Fruit fly (Drosophila melanogaster) whole organism, embryonic: ENCODE data around the gene gukh.

Experiments
- Abd-B ChIP-seq: fragments of 200-800 bp; sonication (Bioruptor generic); optimal IDR thresholded peaks from 2 replicates; lab custom pipeline; 2018; ENCODE audit warnings: missing biosample characterization, mild to moderate bottlenecking, missing genetic modification characterization, moderate library complexity
- Adf1 ChIP-seq: fragments of 200-800 bp; sonication (Bioruptor generic); IDR thresholded peaks from 2 replicates; pipeline ENCODE4 v1.3.6; 2022; ENCODE audit warnings: missing biosample characterization, missing genetic modification characterization
- CG10267 ChIP-seq: fragments of 200-800 bp; sonication (Bioruptor generic); optimal IDR thresholded peaks from 2 replicates; lab custom pipeline; 2018; ENCODE audit warnings: missing biosample characterization, mild to moderate bottlenecking, missing genetic modification characterization, moderate library complexity
- CG10366 ChIP-seq: fragments of 200-800 bp; sonication (Bioruptor generic); IDR thresholded peaks from 2 replicates; pipeline ENCODE4 v1.3.6; 2022; ENCODE audit warnings: missing biosample characterization, missing genetic modification characterization
- CG11456 ChIP-seq: fragments of 200-800 bp; sonication (Bioruptor generic); IDR thresholded peaks from 3 replicates; pipeline ENCODE4 v1.3.6; 2022; ENCODE audit warnings: missing biosample characterization, missing genetic modification characterization
- CG11504 ChIP-seq: fragments of 200-800 bp; sonication (Bioruptor generic); optimal IDR thresholded peaks from 3 replicates; lab custom pipeline; 2019; ENCODE audit warnings: missing biosample characterization, mild to moderate bottlenecking, missing genetic modification characterization, moderate library complexity
- CG12391 ChIP-seq: fragments of 200-800 bp; sonication (Bioruptor generic); optimal IDR thresholded peaks from 3 replicates; lab custom pipeline; 2018; ENCODE audit warnings: missing biosample characterization, mild to moderate bottlenecking, missing genetic modification characterization, moderate library complexity
- CG17328 ChIP-seq: fragments of 200-800 bp; sonication (Bioruptor generic); IDR thresholded peaks from 2 replicates; pipeline ENCODE4 v1.3.6; 2022; ENCODE audit warnings: missing biosample characterization, missing genetic modification characterization
- CG17385 ChIP-seq: fragments of 200-800 bp; sonication (Bioruptor generic); optimal IDR thresholded peaks from 3 replicates; lab custom pipeline; 2018; ENCODE audit warnings: missing biosample characterization, mild to moderate bottlenecking, missing genetic modification characterization
- CG2129 ChIP-seq: fragments of 200-800 bp; sonication (Bioruptor generic); IDR thresholded peaks from 2 replicates; pipeline ENCODE4 v1.3.6; 2022; ENCODE audit warnings: missing biosample characterization, missing genetic modification characterization; ENCODE audit not compliant: partially characterized antibody
- CG31224 ChIP-seq: fragments of 200-800 bp; sonication (Bioruptor generic); IDR thresholded peaks from 2 replicates; pipeline ENCODE4 v1.3.6; 2022; ENCODE audit warnings: missing biosample characterization, missing genetic modification characterization
- CG3995 ChIP-seq: fragments of 200-800 bp; sonication (Bioruptor generic); optimal IDR thresholded peaks from 3 replicates; lab custom pipeline; 2016; ENCODE audit warnings: missing biosample characterization, missing genetic modification characterization
- CG4360 ChIP-seq: fragments of 200-800 bp; sonication (Bioruptor generic); IDR thresholded peaks from 2 replicates; pipeline ENCODE4 v1.3.6; 2022; ENCODE audit warnings: missing biosample characterization, missing genetic modification characterization
- CG5180 ChIP-seq: fragments of 200-800 bp; sonication (Bioruptor generic); optimal IDR thresholded peaks from 3 replicates; lab custom pipeline; 2017; ENCODE audit warnings: missing biosample characterization, missing genetic modification characterization, mild to moderate bottlenecking, moderate library complexity, missing genetic modification reagents
- CG5245 ChIP-seq: fragments of 200-800 bp; sonication (Bioruptor generic); optimal IDR thresholded peaks from 3 replicates; lab custom pipeline; 2016; ENCODE audit warnings: missing biosample characterization, missing genetic modification characterization
- CG6765 ChIP-seq: fragments of 200-800 bp; sonication (Bioruptor generic); optimal IDR thresholded peaks from 3 replicates; lab custom pipeline; 2017; ENCODE audit warnings: missing biosample characterization, mild to moderate bottlenecking, missing genetic modification characterization
- CG7271 ChIP-seq: fragments of 200-800 bp; sonication (Bioruptor generic); optimal IDR thresholded peaks from 2 replicates; lab custom pipeline; 2018; ENCODE audit warnings: missing biosample characterization, mild to moderate bottlenecking, missing genetic modification characterization, moderate library complexity
- CG9437 ChIP-seq: fragments of 200-800 bp; sonication (Bioruptor generic); optimal IDR thresholded peaks from 2 replicates; lab custom pipeline; 2018; ENCODE audit warnings: missing biosample characterization, mild to moderate bottlenecking, missing genetic modification characterization
- CTCF ChIP-seq: fragments of 200-800 bp; sonication (Bioruptor generic); optimal IDR thresholded peaks from 2 replicates; lab custom pipeline; 2017; ENCODE audit warnings: missing biosample characterization, mild to moderate bottlenecking, missing genetic modification characterization, moderate library complexity
- D ChIP-seq, 2 experiments: fragments of 200-800 bp in 1 of 2; fragments of >200 bp in 1 of 2; sonication (Bioruptor generic) in 1 of 2; optimal IDR thresholded peaks; 2 replicates in 1 of 2; 3 replicates in 1 of 2; lab custom pipeline; 2017; ENCODE audit warnings: mild to moderate bottlenecking in 1 of 2, missing biosample characterization in 1 of 2, missing genetic modification characterization in 1 of 2, missing genetic modification reagents in 1 of 2
- D19B ChIP-seq: fragments of 200-800 bp; sonication (Bioruptor generic); optimal IDR thresholded peaks from 2 replicates; lab custom pipeline; 2017; ENCODE audit warnings: missing biosample characterization, mild to moderate bottlenecking, missing genetic modification characterization
- Deaf1 ChIP-seq: fragments of 200-800 bp; optimal IDR thresholded peaks from 3 replicates; lab custom pipeline; 2019; ENCODE audit warnings: missing biosample characterization, mild to moderate bottlenecking, missing genetic modification characterization, moderate library complexity
- Dll ChIP-seq: fragments of 200-800 bp; sonication (Bioruptor generic); IDR thresholded peaks from 4 replicates; pipeline ENCODE4 v1.3.6; 2022; ENCODE audit warnings: missing biosample characterization, missing genetic modification characterization; ENCODE audit not compliant: partially characterized antibody
- E2f2 ChIP-seq: fragments of 200-800 bp; sonication (Bioruptor generic); IDR thresholded peaks from 2 replicates; pipeline ENCODE4 v1.3.6; 2022; ENCODE audit warnings: missing biosample characterization, missing genetic modification characterization
- Ets97D ChIP-seq: fragments of 200-800 bp; sonication (Bioruptor generic); optimal IDR thresholded peaks from 3 replicates; lab custom pipeline; 2016; ENCODE audit warnings: missing biosample characterization, missing genetic modification characterization
- Hand ChIP-seq: fragments of 200-800 bp; sonication (Bioruptor generic); optimal IDR thresholded peaks from 2 replicates; lab custom pipeline; 2017; ENCODE audit warnings: mild to moderate bottlenecking, missing biosample characterization, missing genetic modification reagents, missing genetic modification characterization
- Med ChIP-seq: fragments of 200-800 bp; sonication (Bioruptor generic); peaks from one replicate; lab custom pipeline; 2016; ENCODE audit warnings: missing biosample characterization, missing genetic modification characterization, mild to moderate bottlenecking, inconsistent platforms, moderate library complexity
- Rfx ChIP-seq: fragments of 200-800 bp; sonication (Bioruptor generic); IDR thresholded peaks from 2 replicates; pipeline ENCODE4 v1.3.6; 2022; ENCODE audit warnings: missing biosample characterization, missing genetic modification characterization
- Tbp ChIP-seq: fragments of >200 bp; optimal IDR thresholded peaks from 2 replicates; lab custom pipeline; 2018; ENCODE audit warnings: missing biosample characterization, missing genetic modification characterization
- Trl ChIP-seq, 3 experiments: fragments of >200 bp in 2 of 3; fragments of 200-800 bp in 1 of 3; sonication (Bioruptor generic) in 1 of 3; optimal IDR thresholded peaks; 2 replicates in 1 of 3; 3 replicates in 2 of 3; lab custom pipeline; 2016 to 2017; ENCODE audit warnings: missing biosample characterization in 1 of 3, missing genetic modification characterization in 1 of 3
- ase ChIP-seq: fragments of 200-800 bp; sonication (Bioruptor generic); IDR thresholded peaks from 3 replicates; pipeline ENCODE4 v1.3.6; 2022; ENCODE audit warnings: missing biosample characterization, missing genetic modification characterization
- chinmo ChIP-seq: fragments of 200-800 bp; sonication (Bioruptor generic); IDR thresholded peaks from 4 replicates; pipeline ENCODE4 v1.3.6; 2022; ENCODE audit warnings: missing biosample characterization, missing genetic modification characterization; ENCODE audit not compliant: partially characterized antibody
- ci ChIP-seq: fragments of 200-800 bp; sonication (Bioruptor generic); IDR thresholded peaks from 3 replicates; pipeline ENCODE4 v1.3.6; 2022; ENCODE audit warnings: missing biosample characterization, missing genetic modification characterization
- croc ChIP-seq: fragments of 200-800 bp; sonication (Bioruptor generic); conservative IDR thresholded peaks from 3 replicates; pipeline ENCODE4 v1.3.6; 2022; ENCODE audit warnings: missing biosample characterization, missing genetic modification characterization
- crol ChIP-seq: fragments of 200-800 bp; sonication (Bioruptor generic); IDR thresholded peaks from 2 replicates; pipeline ENCODE4 v1.3.6; 2022; ENCODE audit warnings: missing biosample characterization, missing genetic modification characterization
- eyg ChIP-seq: fragments of 200-800 bp; sonication (Bioruptor generic); optimal IDR thresholded peaks from 3 replicates; lab custom pipeline; 2016; ENCODE audit warnings: missing biosample characterization, missing genetic modification characterization
- fd64A ChIP-seq: fragments of 200-800 bp; sonication (Bioruptor generic); optimal IDR thresholded peaks from 3 replicates; lab custom pipeline; 2018; ENCODE audit warnings: missing biosample characterization, mild to moderate bottlenecking, missing genetic modification characterization
- fd96Cb ChIP-seq: fragments of 200-800 bp; sonication (Bioruptor generic); optimal IDR thresholded peaks from 2 replicates; lab custom pipeline; 2018; ENCODE audit warnings: missing biosample characterization, mild to moderate bottlenecking, missing genetic modification characterization, moderate library complexity
- grn ChIP-seq: fragments of 200-800 bp; sonication (Bioruptor generic); optimal IDR thresholded peaks from 3 replicates; lab custom pipeline; 2017; ENCODE audit warnings: missing biosample characterization, missing genetic modification characterization
- kay ChIP-seq: fragments of 200-800 bp; sonication (Bioruptor generic); optimal IDR thresholded peaks from 2 replicates; lab custom pipeline; 2016; ENCODE audit warnings: missing biosample characterization, missing genetic modification characterization
- odd ChIP-seq: fragments of 200-800 bp; sonication (Bioruptor generic); optimal IDR thresholded peaks from 2 replicates; lab custom pipeline; 2017; ENCODE audit warnings: missing biosample characterization, mild to moderate bottlenecking, missing genetic modification characterization
- pb ChIP-seq: fragments of 200-800 bp; sonication (Bioruptor generic); optimal IDR thresholded peaks from 3 replicates; lab custom pipeline; 2016; ENCODE audit warnings: missing biosample characterization, missing genetic modification characterization
- pros ChIP-seq: fragments of 200-800 bp; sonication (Bioruptor generic); optimal IDR thresholded peaks from 3 replicates; lab custom pipeline; 2019; ENCODE audit warnings: missing biosample characterization, mild to moderate bottlenecking, missing genetic modification characterization, moderate library complexity
- pzg ChIP-seq: fragments of 200-800 bp; sonication (Bioruptor generic); optimal IDR thresholded peaks from 3 replicates; lab custom pipeline; 2018; ENCODE audit warnings: missing biosample characterization, mild to moderate bottlenecking, missing genetic modification characterization, moderate library complexity
- row ChIP-seq: fragments of 200-800 bp; sonication (Bioruptor generic); IDR thresholded peaks from 3 replicates; pipeline ENCODE4 v1.3.6; 2022; ENCODE audit warnings: missing biosample characterization, missing genetic modification characterization
- scrt ChIP-seq: fragments of 200-800 bp; sonication (Bioruptor generic); optimal IDR thresholded peaks from 2 replicates; lab custom pipeline; 2018; ENCODE audit warnings: missing biosample characterization, mild to moderate bottlenecking, missing genetic modification characterization, moderate library complexity
- slbo ChIP-seq: fragments of 200-800 bp; sonication (Bioruptor generic); IDR thresholded peaks from 2 replicates; pipeline ENCODE4 v1.3.6; 2022; ENCODE audit warnings: missing biosample characterization, missing genetic modification characterization
- ssp ChIP-seq: fragments of 200-800 bp; sonication (Bioruptor generic); IDR thresholded peaks from 2 replicates; pipeline ENCODE4 v1.3.6; 2022; ENCODE audit warnings: missing biosample characterization, missing genetic modification characterization
- stc ChIP-seq: fragments of 200-800 bp; sonication (Bioruptor generic); IDR thresholded peaks from 2 replicates; pipeline ENCODE4 v1.3.6; 2022; ENCODE audit warnings: missing biosample characterization, missing genetic modification characterization
- tin ChIP-seq: fragments of 200-800 bp; sonication (Bioruptor generic); optimal IDR thresholded peaks from 3 replicates; lab custom pipeline; 2016; ENCODE audit warnings: missing biosample characterization, missing genetic modification characterization
- tx ChIP-seq: fragments of 200-800 bp; sonication (Bioruptor generic); optimal IDR thresholded peaks from 2 replicates; lab custom pipeline; 2016; ENCODE audit warnings: missing biosample characterization, missing genetic modification characterization

Gene gukh

dm6 chr3R:19017318-19018043, 33.7 kb downstream of the gukh start (continued):
- no peak for TF ChIP-seq ssp
- TF ChIP-seq Med (GFP tag; lab: Kevin White, UChicago), result peak; percentile 61
- TF ChIP-seq CG2129, result no peak
- TF ChIP-seq scrt, result peak; percentile 7
- TF ChIP-seq Deaf1 (tag; lab: Kevin White, UChicago), result peak; percentile 97
- 0 out of 4 replicates have a peak, but pooled peaks have one; percentile 39 for TF ChIP-seq chinmo (GFP tag; lab: Robert Waterston, UW)
- TF ChIP-seq D (optimal IDR thresholded peaks at IDR 0.05; lab: Kevin White, UChicago), result no peak
- TF ChIP-seq D (GFP tag; optimal IDR thresholded peaks at IDR 0.05; lab: Kevin White, UChicago), result no peak
- no peak for TF ChIP-seq tx
- TF ChIP-seq CG5180, result no peak
- TF ChIP-seq CG7271, result no peak
- peak; percentile 47 for TF ChIP-seq Rfx (GFP tag; lab: Robert Waterston, UW)
- peak; percentile 26 for TF ChIP-seq pzg (GFP tag; lab: Kevin White, UChicago)
- TF ChIP-seq crol (GFP tag; lab: Robert Waterston, UW), result peak; percentile 82
- peak; percentile 85 for TF ChIP-seq CTCF (GFP tag; lab: Kevin White, UChicago)
- no peak for TF ChIP-seq CG17385 (GFP tag; lab: Kevin White, UChicago)
- TF ChIP-seq pros (GFP tag; lab: Kevin White, UChicago), result peak; percentile 80
- TF ChIP-seq Dll, result peak; percentile 41; the same call in 1 of the 4 replicates
- no peak for TF ChIP-seq slbo (GFP tag; lab: Robert Waterston, UW)
- no peak for TF ChIP-seq Hand
- no peak for TF ChIP-seq CG31224
- TF ChIP-seq row, result peak; percentile 42; the same call in 2 of the 3 replicates
- TF ChIP-seq ase (GFP tag; lab: Robert Waterston, UW), result peak; percentile 53; the same call in 1 of the 3 replicates
- TF ChIP-seq Abd-B, result no peak
- TF ChIP-seq odd (GFP tag; lab: Kevin White, UChicago), result no peak
- no peak for TF ChIP-seq CG3995 (GFP tag; lab: Kevin White, UChicago)
- no peak for TF ChIP-seq fd96Cb (tag; lab: Kevin White, UChicago)
- peak; percentile 84 for TF ChIP-seq CG9437 (GFP tag; lab: Kevin White, UChicago)
- peak; percentile 87 for TF ChIP-seq CG11504 (tag; lab: Kevin White, UChicago)
- TF ChIP-seq E2f2 (GFP tag; lab: Robert Waterston, UW), result peak; percentile 64
- no peak for TF ChIP-seq CG17328 (GFP tag; lab: Robert Waterston, UW)
- 0 out of 3 replicates have a peak, but pooled peaks have one; percentile 31 for TF ChIP-seq ci (GFP tag; lab: Robert Waterston, UW)
- TF ChIP-seq pb, result no peak
- TF ChIP-seq croc (GFP tag; lab: Robert Waterston, UW), result no peak
- TF ChIP-seq stc (GFP tag; lab: Robert Waterston, UW), result no peak
- TF ChIP-seq kay (GFP tag; lab: Kevin White, UChicago), result no peak
- no peak for TF ChIP-seq Trl (optimal IDR thresholded peaks at IDR 0.05; lab: Kevin White, UChicago)
- no peak for TF ChIP-seq Trl (GFP tag; optimal IDR thresholded peaks at IDR 0.05; lab: Kevin White, UChicago)
- TF ChIP-seq CG4360 (GFP tag; lab: Robert Waterston, UW), result peak; percentile 87
- no peak for TF ChIP-seq Tbp
- TF ChIP-seq D19B (GFP tag; lab: Kevin White, UChicago), result no peak
- TF ChIP-seq Adf1 (GFP tag; lab: Robert Waterston, UW), result peak; percentile 75

- TF ChIP-seq chinmo (GFP tag; lab: Robert Waterston, UW) (peak; percentile 81; the same call in 2 of the 4 replicates), grn (no peak), CG10366 (GFP tag; lab: Robert Waterston, UW) (peak; percentile 75), CG10267 (tag; lab: Kevin White, UChicago) (peak; percentile 23), tin (peak; percentile 36), CG12391 (peak; percentile 58), CG6765 (GFP tag; lab: Kevin White, UChicago) (no peak), CG5245 (GFP tag; lab: Kevin White, UChicago) (peak; percentile 35), CG3995 (GFP tag; lab: Kevin White, UChicago) (peak; percentile 53), fd64A (GFP tag; lab: Kevin White, UChicago) (no peak), Ets97D (GFP tag; lab: Kevin White, UChicago) (peak; percentile 50), eyg (no peak), CG2129 (peak; percentile 42; the same call in 1 of the 2 replicates), CG11456 (GFP tag; lab: Robert Waterston, UW) (peak; percentile 92), fd96Cb (tag; lab: Kevin White, UChicago) (no peak)
Observed at dm6 chr3R:19023862-19024261, 40.0 kb downstream of the gukh start, which contains the start of the genes CG6005 and CG14286. Gene CG6005, minus strand, starts transcription at chr3R:19024030. Gene CG14286, plus strand, starts transcription at chr3R:19024092.
